Worm (Caenorhabditis elegans) whole organism, L2 larva: ENCODE measurements around the gene T08G2.2.

Experiments
- elt-3 ChIP-seq: sonication (generic microtip); optimal IDR thresholded peaks from 2 replicates; lab custom pipeline; 2017; ENCODE audit warnings: missing biosample characterization, missing genetic modification characterization
- fos-1 ChIP-seq: fragments of 150-350 bp; optimal IDR thresholded peaks from 2 replicates; lab custom pipeline; 2014; ENCODE audit warnings: missing biosample characterization, missing genetic modification characterization
- nhr-11 ChIP-seq: fragments of 150-350 bp; optimal IDR thresholded peaks from 2 replicates; lab custom pipeline; 2014; ENCODE audit warnings: missing biosample characterization, missing genetic modification characterization
- nhr-12 ChIP-seq: fragments of 150-350 bp; optimal IDR thresholded peaks from 2 replicates; lab custom pipeline; 2014; ENCODE audit warnings: missing biosample characterization, missing genetic modification characterization
- nhr-21 ChIP-seq: fragments of 150-350 bp; optimal IDR thresholded peaks from 2 replicates; lab custom pipeline; 2014; ENCODE audit warnings: missing biosample characterization, missing genetic modification characterization
- nhr-237 ChIP-seq: fragments of 150-350 bp; optimal IDR thresholded peaks from 2 replicates; lab custom pipeline; 2014; ENCODE audit warnings: missing biosample characterization, missing genetic modification characterization
- unc-62 ChIP-seq: fragments of 150-350 bp; optimal IDR thresholded peaks from 2 replicates; lab custom pipeline; 2014; ENCODE audit warnings: missing biosample characterization, missing genetic modification reagents, missing genetic modification characterization
- zag-1 ChIP-seq: fragments of 150-350 bp; optimal IDR thresholded peaks from 2 replicates; lab custom pipeline; 2014; ENCODE audit warnings: missing biosample characterization, missing genetic modification characterization
- ztf-11 ChIP-seq: sonication (generic microtip); optimal IDR thresholded peaks from 2 replicates; lab custom pipeline; 2017; ENCODE audit warnings: missing biosample characterization, missing genetic modification characterization

DNA sequence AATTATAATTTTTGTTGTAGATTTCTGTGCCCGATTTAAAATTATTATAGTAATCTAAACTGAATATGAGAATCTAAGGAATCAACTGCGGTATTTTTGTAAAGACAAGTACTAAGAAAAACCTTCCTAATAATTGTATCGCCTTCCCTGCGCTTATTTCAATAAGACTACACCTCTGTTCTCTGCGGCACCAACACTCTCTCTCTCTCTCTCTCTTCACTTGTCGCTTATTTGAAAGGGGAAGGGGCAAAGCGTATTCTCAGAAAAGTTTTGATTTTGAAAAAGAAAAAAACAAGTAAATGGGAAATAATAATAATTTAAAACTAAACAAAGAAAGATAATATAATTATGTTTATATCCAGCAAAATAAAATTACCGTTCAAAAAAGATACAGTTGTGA, 27.9 kb downstream of the T08G2.2 start:
- TF ChIP-seq nhr-12 (tag; lab: Kevin White, UChicago) (no peak), zag-1 (peak; percentile 24), nhr-11 (tag; lab: Kevin White, UChicago) (peak; percentile 16), ztf-11 (no peak), fos-1 (tag; lab: Kevin White, UChicago) (peak; percentile 70), unc-62 (GFP tag; lab: Kevin White, UChicago) (no peak), nhr-237 (tag; lab: Kevin White, UChicago) (peak; percentile 68), elt-3 (tag; lab: Kevin White, UChicago) (no peak), nhr-21 (peak; percentile 66)
